Worm (Caenorhabditis elegans) whole organism, early embryonic: ENCODE measurements around the gene ncs-3.

Source experiments
- aly-1 ChIP-seq: sonication (generic microtip); optimal IDR thresholded peaks from 2 replicates; lab custom pipeline; 2016; ENCODE audit warnings: missing genetic modification characterization, missing compliant biosample characterization
- ama-1 ChIP-seq: fragments of 150-350 bp; optimal IDR thresholded peaks from 2 replicates; lab custom pipeline; 2014
- hnd-1 ChIP-seq: sonication (generic microtip); optimal IDR thresholded peaks from 2 replicates; lab custom pipeline; 2016; ENCODE audit warnings: missing genetic modification characterization, missing compliant biosample characterization

ce11 chrX:1086406-1086897 is 32.6 kb downstream of the ncs-3 start:
- TF ChIP-seq ama-1 (no peak), hnd-1 (tag; lab: Kevin White, UChicago) (no peak), aly-1 (tag; lab: Kevin White, UChicago) (no peak)
